Worm (Caenorhabditis elegans): ENCODE results near the gene tmem-138.

- no peak for TF ChIP-seq nhr-10 (tag; optimal IDR thresholded peaks at IDR 0.05)
- no peak for TF ChIP-seq nhr-12 (tag; optimal IDR thresholded peaks at IDR 0.05)
- no peak for TF ChIP-seq blmp-1 (tag; optimal IDR thresholded peaks at IDR 0.05; ENCODE audit: insufficient read depth)
- TF ChIP-seq aly-2 (tag; optimal IDR thresholded peaks at IDR 0.05), result no peak
- TF ChIP-seq unc-62 (GFP tag; optimal IDR thresholded peaks at IDR 0.05), result no peak
Measured at ce11 chrII:8162120-8162648, 5.1 kb downstream of the tmem-138 start, which contains the start of the genes emb-27 and rrf-3.
